Worm (Caenorhabditis elegans) whole organism, L3 larva: ENCODE data around the gene ZK637.4.
A peak's percentile ranks its signal among the peaks of the same experiment; 100 is the strongest.

Experiments used
- R02D3.7 ChIP-seq: fragments of 150-350 bp; optimal IDR thresholded peaks from 2 replicates; lab custom pipeline; 2014; ENCODE audit warnings: missing biosample characterization, missing genetic modification characterization
- ZK546.5 ChIP-seq: sonication (generic microtip); optimal IDR thresholded peaks from 2 replicates; lab custom pipeline; 2017; ENCODE audit warnings: missing biosample characterization, missing genetic modification characterization
- ama-1 ChIP-seq: fragments of 150-350 bp; optimal IDR thresholded peaks from 2 replicates; lab custom pipeline; 2018
- ceh-28 ChIP-seq: fragments of 150-350 bp; optimal IDR thresholded peaks from 2 replicates; lab custom pipeline; 2014; ENCODE audit warnings: missing biosample characterization, missing genetic modification reagents, missing genetic modification characterization
- ceh-82 ChIP-seq: fragments of 150-350 bp; optimal IDR thresholded peaks from 2 replicates; lab custom pipeline; 2014; ENCODE audit warnings: missing biosample characterization, missing genetic modification characterization
- daf-12 ChIP-seq: fragments of 150-350 bp; optimal IDR thresholded peaks from 2 replicates; lab custom pipeline; 2014; ENCODE audit warnings: missing biosample characterization, missing genetic modification reagents, missing genetic modification characterization
- egl-27 ChIP-seq: sonication (generic microtip); optimal IDR thresholded peaks from 4 replicates; lab custom pipeline; 2017; ENCODE audit warnings: missing biosample characterization, missing genetic modification reagents, missing genetic modification characterization
- egl-5 ChIP-seq: fragments of 150-350 bp; optimal IDR thresholded peaks from 2 replicates; lab custom pipeline; 2017; ENCODE audit warnings: missing biosample characterization, missing genetic modification reagents, missing genetic modification characterization, inconsistent platforms
- elt-1 ChIP-seq: fragments of 150-350 bp; optimal IDR thresholded peaks from 2 replicates; lab custom pipeline; 2014; ENCODE audit warnings: missing biosample characterization, missing genetic modification characterization
- elt-2 ChIP-seq: sonication (generic microtip); optimal IDR thresholded peaks from 2 replicates; lab custom pipeline; 2016; ENCODE audit warnings: missing genetic modification reagents, mild to moderate bottlenecking, missing genetic modification characterization, missing compliant biosample characterization
- eor-1 ChIP-seq, 2 experiments: fragments of 150-350 bp; optimal IDR thresholded peaks; 2 replicates each; lab custom pipeline; 2014 to 2018; ENCODE audit warnings: missing biosample characterization in 2 of 2, missing genetic modification characterization in 2 of 2
- fkh-2 ChIP-seq: fragments of 150-350 bp; optimal IDR thresholded peaks from 2 replicates; lab custom pipeline; 2014; ENCODE audit warnings: missing biosample characterization, missing genetic modification reagents, missing genetic modification characterization
- fos-1 ChIP-seq: fragments of 150-350 bp; optimal IDR thresholded peaks from 2 replicates; lab custom pipeline; 2014; ENCODE audit warnings: missing biosample characterization, missing genetic modification characterization
- hmg-11 ChIP-seq: sonication (generic microtip); optimal IDR thresholded peaks from 2 replicates; lab custom pipeline; 2016; ENCODE audit warnings: missing genetic modification characterization, missing compliant biosample characterization
- jun-1 ChIP-seq: fragments of 150-350 bp; optimal IDR thresholded peaks from 2 replicates; lab custom pipeline; 2014; ENCODE audit warnings: missing biosample characterization, missing genetic modification reagents, missing genetic modification characterization
- lin-15B ChIP-seq: fragments of 150-350 bp; optimal IDR thresholded peaks from 2 replicates; lab custom pipeline; 2014; ENCODE audit warnings: missing biosample characterization, missing genetic modification characterization
- lin-39 ChIP-seq: fragments of 150-350 bp; optimal IDR thresholded peaks from 2 replicates; lab custom pipeline; 2018; ENCODE audit warnings: missing biosample characterization, missing genetic modification reagents, missing genetic modification characterization
- lsy-12 ChIP-seq: sonication (generic microtip); optimal IDR thresholded peaks from 2 replicates; lab custom pipeline; 2016; ENCODE audit warnings: mild to moderate bottlenecking, missing genetic modification characterization, missing compliant biosample characterization
- mml-1 ChIP-seq: fragments of 150-350 bp; sonication (generic microtip); optimal IDR thresholded peaks from 3 replicates; lab custom pipeline; 2014; ENCODE audit warnings: missing biosample characterization, missing genetic modification characterization
- nfya-1 ChIP-seq: sonication (generic microtip); optimal IDR thresholded peaks from 2 replicates; lab custom pipeline; 2017; ENCODE audit warnings: missing genetic modification characterization, mild to moderate bottlenecking, missing compliant biosample characterization, antibody characterized with exemption, moderate library complexity; ENCODE audit not compliant: insufficient read depth
- nhr-11 ChIP-seq: fragments of 150-350 bp; optimal IDR thresholded peaks from 2 replicates; lab custom pipeline; 2014; ENCODE audit warnings: missing biosample characterization, missing genetic modification characterization
- nhr-12 ChIP-seq: fragments of 150-350 bp; optimal IDR thresholded peaks from 2 replicates; lab custom pipeline; 2014; ENCODE audit warnings: missing biosample characterization, missing genetic modification characterization
- nhr-23 ChIP-seq: fragments of 150-350 bp; optimal IDR thresholded peaks from 2 replicates; lab custom pipeline; 2014; ENCODE audit warnings: missing biosample characterization, missing genetic modification reagents, missing genetic modification characterization
- nhr-25 ChIP-seq: sonication (generic microtip); optimal IDR thresholded peaks from 2 replicates; lab custom pipeline; 2017; ENCODE audit warnings: missing biosample characterization, missing genetic modification characterization
- nhr-28 ChIP-seq: fragments of 150-350 bp; optimal IDR thresholded peaks from 2 replicates; lab custom pipeline; 2014; ENCODE audit warnings: missing biosample characterization, missing genetic modification characterization
- nhr-43 ChIP-seq: sonication (generic microtip); optimal IDR thresholded peaks from 2 replicates; lab custom pipeline; 2016; ENCODE audit warnings: mild to moderate bottlenecking, missing genetic modification characterization, missing compliant biosample characterization; ENCODE audit not compliant: poor library complexity, severe bottlenecking
- nhr-67 ChIP-seq: fragments of 150-350 bp; optimal IDR thresholded peaks from 2 replicates; lab custom pipeline; 2014; ENCODE audit warnings: missing biosample characterization, missing genetic modification characterization
- nhr-76 ChIP-seq: fragments of 150-350 bp; sonication (generic microtip); optimal IDR thresholded peaks from 5 replicates; lab custom pipeline; 2014; ENCODE audit warnings: missing biosample characterization, missing genetic modification characterization
- nhr-77 ChIP-seq: fragments of 150-350 bp; optimal IDR thresholded peaks from 2 replicates; lab custom pipeline; 2014; ENCODE audit warnings: missing biosample characterization, missing genetic modification characterization
- pha-4 ChIP-seq: fragments of 150-350 bp; optimal IDR thresholded peaks from 2 replicates; lab custom pipeline; 2014; ENCODE audit warnings: missing biosample characterization, missing genetic modification reagents, missing genetic modification characterization
- pqm-1 ChIP-seq: fragments of 150-350 bp; optimal IDR thresholded peaks from 2 replicates; lab custom pipeline; 2017; ENCODE audit warnings: missing biosample characterization, missing genetic modification characterization, inconsistent platforms
- sea-2 ChIP-seq: fragments of 150-350 bp; sonication (generic microtip); optimal IDR thresholded peaks from 4 replicates; lab custom pipeline; 2014; ENCODE audit warnings: missing biosample characterization, missing genetic modification reagents, missing genetic modification characterization
- skn-1 ChIP-seq: fragments of 150-350 bp; optimal IDR thresholded peaks from 2 replicates; lab custom pipeline; 2014; ENCODE audit warnings: missing biosample characterization, missing genetic modification characterization
- snpc-4 ChIP-seq: fragments of 150-350 bp; optimal IDR thresholded peaks from 2 replicates; lab custom pipeline; 2014; ENCODE audit warnings: missing biosample characterization, missing genetic modification characterization
- tbx-2 ChIP-seq: sonication (generic microtip); optimal IDR thresholded peaks from 2 replicates; lab custom pipeline; 2016; ENCODE audit warnings: mild to moderate bottlenecking, missing genetic modification characterization, missing compliant biosample characterization
- unc-62 ChIP-seq: fragments of 150-350 bp; sonication (generic microtip); optimal IDR thresholded peaks from 4 replicates; lab custom pipeline; 2014; ENCODE audit warnings: missing biosample characterization, missing genetic modification reagents, missing genetic modification characterization
- zag-1 ChIP-seq: fragments of 150-350 bp; optimal IDR thresholded peaks from 2 replicates; lab custom pipeline; 2014; ENCODE audit warnings: missing biosample characterization, missing genetic modification characterization
- ztf-4 ChIP-seq: fragments of 150-350 bp; optimal IDR thresholded peaks from 2 replicates; lab custom pipeline; 2014; ENCODE audit warnings: missing biosample characterization, missing genetic modification characterization

Gene ZK637.4

ce11 chrIII:8885150-8885549 lies 8.4 kb upstream of the ZK637.4 start, which contains the start of gene svop-1:
svop-1 (minus strand) TSS chrIII:8885488.
- peak; percentile 51 for TF ChIP-seq pha-4 (tag; lab: Kevin White, UChicago)
- no peak for TF ChIP-seq hmg-11 (tag; lab: Kevin White, UChicago)

ce11 chrIII:8886309-8886708 lies 7.3 kb upstream of the ZK637.4 start:
- no peak for TF ChIP-seq fos-1
- peak; percentile 24 for TF ChIP-seq hmg-11 (tag; lab: Kevin White, UChicago)
- TF ChIP-seq lin-39 (tag; lab: Kevin White, UChicago): peak; percentile 78
- TF ChIP-seq nhr-76 (tag; lab: Kevin White, UChicago): no peak
- no peak for TF ChIP-seq elt-1
- TF ChIP-seq sea-2 (GFP tag; lab: Kevin White, UChicago): no peak
- no peak for TF ChIP-seq eor-1 (tag; optimal IDR thresholded peaks at IDR 0.05; lab: Kevin White, UChicago)
- no peak for TF ChIP-seq ZK546.5 (tag; lab: Kevin White, UChicago)
- peak; percentile 45 for TF ChIP-seq nfya-1 (tag; lab: Kevin White, UChicago)
- TF ChIP-seq unc-62 (GFP tag; lab: Kevin White, UChicago): no peak
- TF ChIP-seq skn-1 (tag; lab: Kevin White, UChicago): no peak
- no peak for TF ChIP-seq nhr-23 (tag; lab: Kevin White, UChicago)
- no peak for TF ChIP-seq lin-15B (tag; lab: Kevin White, UChicago)
- TF ChIP-seq nhr-12 (tag; lab: Kevin White, UChicago): no peak
- TF ChIP-seq lsy-12: no peak
- TF ChIP-seq zag-1 (tag; lab: Kevin White, UChicago): no peak
- TF ChIP-seq fkh-2 (tag; lab: Kevin White, UChicago): no peak
- no peak for TF ChIP-seq mml-1 (tag; lab: Kevin White, UChicago)
- TF ChIP-seq ceh-28 (tag; lab: Kevin White, UChicago): no peak
- no peak for TF ChIP-seq ceh-82 (tag; lab: Kevin White, UChicago)
- TF ChIP-seq nhr-67: no peak
- TF ChIP-seq pha-4 (tag; lab: Kevin White, UChicago): peak; percentile 36
- no peak for TF ChIP-seq nhr-11 (tag; lab: Kevin White, UChicago)

ce11 chrIII:8887184-8887801 lies 6.3 kb upstream of the ZK637.4 start, which contains the start of gene famh-136:
famh-136 (plus strand) TSS chrIII:8887751.
- TF ChIP-seq tbx-2 (tag; lab: Kevin White, UChicago) (peak; percentile 69), R02D3.7 (tag; lab: Kevin White, UChicago) (peak; percentile 48), nfya-1 (tag; lab: Kevin White, UChicago) (peak; percentile 86), nhr-25 (peak; percentile 14), ZK546.5 (tag; lab: Kevin White, UChicago) (no peak), elt-2 (tag; lab: Kevin White, UChicago) (peak; percentile 84), egl-5 (tag; lab: Kevin White, UChicago) (peak; percentile 23), ama-1 (lab: Kevin White, UChicago) (no peak), nhr-77 (peak; percentile 22), hmg-11 (tag; lab: Kevin White, UChicago) (peak; percentile 48), snpc-4 (tag; lab: Kevin White, UChicago) (peak; percentile 88), nhr-28 (tag; lab: Kevin White, UChicago) (no peak), lsy-12 (peak; percentile 57), pha-4 (tag; lab: Kevin White, UChicago) (peak; percentile 95), fkh-2 (tag; lab: Kevin White, UChicago) (no peak), lin-39 (tag; lab: Kevin White, UChicago) (peak; percentile 65), nhr-43 (tag; lab: Kevin White, UChicago) (peak; percentile 82), ztf-4 (tag; lab: Kevin White, UChicago) (peak; percentile 9), skn-1 (tag; lab: Kevin White, UChicago) (peak; percentile 47), nhr-11 (tag; lab: Kevin White, UChicago) (peak; percentile 68), ceh-28 (tag; lab: Kevin White, UChicago) (peak; percentile 71), pqm-1 (tag; lab: Kevin White, UChicago) (peak; percentile 58), ceh-82 (tag; lab: Kevin White, UChicago) (no peak), zag-1 (tag; lab: Kevin White, UChicago) (no peak), jun-1 (tag; lab: Kevin White, UChicago) (peak; percentile 69), daf-12 (tag; lab: Kevin White, UChicago) (no peak), egl-27 (no peak), elt-1 (no peak), lin-15B (tag; lab: Kevin White, UChicago) (peak; percentile 77)
